Fruit fly (Drosophila melanogaster) whole organism, embryonic: ENCODE results near the gene Mocs1.

Experiments
- Atf3 ChIP-seq: fragments of 200-800 bp; sonication (Bioruptor generic); optimal IDR thresholded peaks from 3 replicates; lab custom pipeline; 2016; ENCODE audit warnings: missing biosample characterization, missing genetic modification characterization
- BEAF-32 ChIP-seq: fragments of 200-800 bp; sonication (Bioruptor generic); optimal IDR thresholded peaks from 3 replicates; lab custom pipeline; 2017; ENCODE audit warnings: missing biosample characterization, missing genetic modification characterization, mild to moderate bottlenecking, moderate library complexity, missing genetic modification reagents
- CG10209 ChIP-seq: fragments of 200-800 bp; sonication (Bioruptor generic); optimal IDR thresholded peaks from 3 replicates; lab custom pipeline; 2017; ENCODE audit warnings: missing biosample characterization, mild to moderate bottlenecking, missing genetic modification characterization, missing genetic modification reagents
- CG11696 ChIP-seq: fragments of 200-800 bp; sonication (Bioruptor generic); IDR thresholded peaks from 2 replicates; pipeline ENCODE4 v1.3.6; 2022; ENCODE audit warnings: missing biosample characterization, missing genetic modification characterization
- CG12155 ChIP-seq: fragments of 200-800 bp; sonication (Bioruptor generic); optimal IDR thresholded peaks from 3 replicates; lab custom pipeline; 2016; ENCODE audit warnings: missing biosample characterization, missing genetic modification characterization
- CG1233 ChIP-seq: fragments of 200-800 bp; sonication (Bioruptor generic); optimal IDR thresholded peaks from 4 replicates; lab custom pipeline; 2018; ENCODE audit warnings: missing biosample characterization, mild to moderate bottlenecking, missing genetic modification characterization
- CG12659 ChIP-seq: fragments of 200-800 bp; sonication (Bioruptor generic); optimal IDR thresholded peaks from 3 replicates; lab custom pipeline; 2017; ENCODE audit warnings: mild to moderate bottlenecking, missing biosample characterization, missing genetic modification reagents, missing genetic modification characterization
- CG13123 ChIP-seq: fragments of 200-800 bp; sonication (Bioruptor generic); optimal IDR thresholded peaks from 2 replicates; lab custom pipeline; 2016; ENCODE audit warnings: missing biosample characterization, missing genetic modification characterization
- CG17829 ChIP-seq: fragments of 200-800 bp; optimal IDR thresholded peaks from 2 replicates; lab custom pipeline; 2019; ENCODE audit warnings: missing biosample characterization, mild to moderate bottlenecking, missing genetic modification characterization, moderate library complexity
- CG1792 ChIP-seq: fragments of 200-800 bp; sonication (Bioruptor generic); optimal IDR thresholded peaks from 2 replicates; lab custom pipeline; 2016; ENCODE audit warnings: missing biosample characterization, missing genetic modification characterization
- CG1832 ChIP-seq: fragments of 200-800 bp; sonication (Bioruptor generic); optimal IDR thresholded peaks from 2 replicates; lab custom pipeline; 2017; ENCODE audit warnings: missing biosample characterization, mild to moderate bottlenecking, missing genetic modification characterization, inconsistent platforms
- CG3281 ChIP-seq: fragments of 200-800 bp; sonication (Bioruptor generic); optimal IDR thresholded peaks from 3 replicates; lab custom pipeline; 2017; ENCODE audit warnings: missing biosample characterization, mild to moderate bottlenecking, missing genetic modification characterization
- CG42726 ChIP-seq: fragments of 200-800 bp; sonication (Bioruptor generic); IDR thresholded peaks from 2 replicates; pipeline ENCODE4 v1.3.6; 2022; ENCODE audit warnings: missing biosample characterization, missing genetic modification characterization; ENCODE audit not compliant: partially characterized antibody
- CG5245 ChIP-seq: fragments of 200-800 bp; sonication (Bioruptor generic); optimal IDR thresholded peaks from 3 replicates; lab custom pipeline; 2016; ENCODE audit warnings: missing biosample characterization, missing genetic modification characterization
- CG6813 ChIP-seq: fragments of 200-800 bp; sonication (Bioruptor generic); optimal IDR thresholded peaks from 2 replicates; lab custom pipeline; 2017; ENCODE audit warnings: missing biosample characterization, missing genetic modification characterization, mild to moderate bottlenecking, moderate library complexity, missing genetic modification reagents
- CG7963 ChIP-seq: fragments of 200-800 bp; sonication (Bioruptor generic); IDR thresholded peaks from 3 replicates; pipeline ENCODE4 v1.3.6; 2022; ENCODE audit warnings: missing biosample characterization, missing genetic modification characterization; ENCODE audit not compliant: partially characterized antibody
- CG7987 ChIP-seq: fragments of 200-800 bp; sonication (Bioruptor generic); optimal IDR thresholded peaks from 2 replicates; lab custom pipeline; 2018; ENCODE audit warnings: missing biosample characterization, mild to moderate bottlenecking, missing genetic modification characterization, moderate library complexity
- CG8290 ChIP-seq, 3 experiments: fragments of 200-800 bp; sonication (Bioruptor generic); optimal IDR thresholded peaks; 2 replicates each; lab custom pipeline; 2016 to 2019; ENCODE audit warnings: missing biosample characterization in 3 of 3, missing genetic modification characterization in 3 of 3, mild to moderate bottlenecking in 2 of 3, moderate library complexity in 1 of 3
- CG9876 ChIP-seq: fragments of 200-800 bp; sonication (Bioruptor generic); optimal IDR thresholded peaks from 2 replicates; lab custom pipeline; 2016; ENCODE audit warnings: missing biosample characterization, missing genetic modification characterization
- CG9932 ChIP-seq: fragments of 200-800 bp; sonication (Bioruptor generic); IDR thresholded peaks from 2 replicates; pipeline ENCODE4 v1.3.6; 2022; ENCODE audit warnings: missing biosample characterization, missing genetic modification characterization
- Elba2 ChIP-seq: fragments of 200-800 bp; sonication (Bioruptor generic); optimal IDR thresholded peaks from 3 replicates; lab custom pipeline; 2016; ENCODE audit warnings: missing biosample characterization, missing genetic modification characterization
- Fer3 ChIP-seq: fragments of 200-800 bp; sonication (Bioruptor generic); optimal IDR thresholded peaks from 2 replicates; lab custom pipeline; 2018; ENCODE audit warnings: missing biosample characterization, mild to moderate bottlenecking, missing genetic modification characterization, moderate library complexity
- HHEX ChIP-seq: fragments of 200-800 bp; sonication (Bioruptor generic); optimal IDR thresholded peaks from 3 replicates; lab custom pipeline; 2017; ENCODE audit warnings: missing biosample characterization, mild to moderate bottlenecking, missing genetic modification characterization, missing genetic modification reagents
- HLH54F ChIP-seq: fragments of 200-800 bp; sonication (Bioruptor generic); optimal IDR thresholded peaks from 3 replicates; lab custom pipeline; 2016; ENCODE audit warnings: missing biosample characterization, missing genetic modification characterization
- Hey ChIP-seq: fragments of 200-800 bp; sonication (Bioruptor generic); optimal IDR thresholded peaks from 3 replicates; lab custom pipeline; 2018; ENCODE audit warnings: missing biosample characterization, mild to moderate bottlenecking, missing genetic modification characterization
- HmgZ ChIP-seq: fragments of 200-800 bp; sonication (Bioruptor generic); optimal IDR thresholded peaks from 2 replicates; lab custom pipeline; 2018; ENCODE audit warnings: missing biosample characterization, mild to moderate bottlenecking, missing genetic modification characterization
- Hmr ChIP-seq: fragments of 200-800 bp; sonication (Bioruptor generic); optimal IDR thresholded peaks from 3 replicates; lab custom pipeline; 2017; ENCODE audit warnings: mild to moderate bottlenecking, missing biosample characterization, missing genetic modification reagents, missing genetic modification characterization
- Hsf ChIP-seq: fragments of 200-800 bp; sonication (Bioruptor generic); optimal IDR thresholded peaks from 3 replicates; lab custom pipeline; 2016; ENCODE audit warnings: missing biosample characterization, missing genetic modification characterization
- Pdp1 ChIP-seq, 2 experiments: fragments of 200-800 bp; sonication (Bioruptor generic); optimal IDR thresholded peaks; 3 replicates each; lab custom pipeline; 2016; ENCODE audit warnings: missing biosample characterization in 2 of 2, missing genetic modification characterization in 2 of 2, mild to moderate bottlenecking in 1 of 2, moderate library complexity in 1 of 2
- Tbp ChIP-seq: fragments of >200 bp; optimal IDR thresholded peaks from 2 replicates; lab custom pipeline; 2018; ENCODE audit warnings: missing biosample characterization, missing genetic modification characterization
- bigmax ChIP-seq: fragments of 200-800 bp; sonication (Bioruptor generic); optimal IDR thresholded peaks from 2 replicates; lab custom pipeline; 2018; ENCODE audit warnings: missing biosample characterization, mild to moderate bottlenecking, missing genetic modification characterization
- cato ChIP-seq: fragments of 200-800 bp; sonication (Bioruptor generic); optimal IDR thresholded peaks from 2 replicates; lab custom pipeline; 2016; ENCODE audit warnings: missing biosample characterization, missing genetic modification characterization, borderline replicate concordance
- esg ChIP-seq: fragments of 200-800 bp; sonication (Bioruptor generic); conservative IDR thresholded peaks from 2 replicates; pipeline ENCODE4 v1.3.6; 2022; ENCODE audit warnings: missing biosample characterization, missing genetic modification characterization
- inv ChIP-seq: fragments of 200-800 bp; sonication (Bioruptor generic); IDR thresholded peaks from 2 replicates; pipeline ENCODE4 v1.3.6; 2022; ENCODE audit warnings: missing biosample characterization, missing genetic modification characterization; ENCODE audit not compliant: partially characterized antibody
- jumu ChIP-seq: fragments of 200-800 bp; sonication (Bioruptor generic); optimal IDR thresholded peaks from 3 replicates; lab custom pipeline; 2016; ENCODE audit warnings: missing biosample characterization, missing genetic modification characterization
- knrl ChIP-seq: fragments of 200-800 bp; sonication (Bioruptor generic); IDR thresholded peaks from 3 replicates; pipeline ENCODE4 v1.3.6; 2022; ENCODE audit warnings: missing biosample characterization, missing genetic modification characterization; ENCODE audit not compliant: partially characterized antibody
- maf-S ChIP-seq: fragments of 200-800 bp; sonication (Bioruptor generic); optimal IDR thresholded peaks from 2 replicates; lab custom pipeline; 2016; ENCODE audit warnings: missing biosample characterization, missing genetic modification characterization
- nerfin-1 ChIP-seq: fragments of 200-800 bp; sonication (Bioruptor generic); optimal IDR thresholded peaks from 3 replicates; lab custom pipeline; 2019; ENCODE audit warnings: missing biosample characterization, mild to moderate bottlenecking, missing genetic modification characterization, moderate library complexity
- odd ChIP-seq: fragments of 200-800 bp; sonication (Bioruptor generic); optimal IDR thresholded peaks from 2 replicates; lab custom pipeline; 2017; ENCODE audit warnings: missing biosample characterization, mild to moderate bottlenecking, missing genetic modification characterization
- pan ChIP-seq, 4 experiments: fragments of >200 bp in 3 of 4; fragments of 200-800 bp in 1 of 4; sonication (Bioruptor generic) in 1 of 4; optimal IDR thresholded peaks in 3 of 4; IDR thresholded peaks in 1 of 4; 2 replicates each; pipeline versions ENCODE4 v1.3.6 to Lab custom; 2017 to 2022; ENCODE audit warnings: missing biosample characterization in 2 of 4, missing genetic modification characterization in 2 of 4, mixed read lengths in 1 of 4
- pb ChIP-seq: fragments of 200-800 bp; sonication (Bioruptor generic); optimal IDR thresholded peaks from 3 replicates; lab custom pipeline; 2016; ENCODE audit warnings: missing biosample characterization, missing genetic modification characterization
- pfk ChIP-seq: fragments of 200-800 bp; sonication (Bioruptor generic); optimal IDR thresholded peaks from 2 replicates; lab custom pipeline; 2018; ENCODE audit warnings: missing biosample characterization, mild to moderate bottlenecking, missing genetic modification characterization, moderate library complexity
- scrt ChIP-seq: fragments of 200-800 bp; sonication (Bioruptor generic); optimal IDR thresholded peaks from 2 replicates; lab custom pipeline; 2018; ENCODE audit warnings: missing biosample characterization, mild to moderate bottlenecking, missing genetic modification characterization, moderate library complexity
- sqz ChIP-seq: fragments of 200-800 bp; sonication (Bioruptor generic); optimal IDR thresholded peaks from 3 replicates; lab custom pipeline; 2018; ENCODE audit warnings: missing biosample characterization, mild to moderate bottlenecking, missing genetic modification characterization
- ssp ChIP-seq: fragments of 200-800 bp; sonication (Bioruptor generic); IDR thresholded peaks from 2 replicates; pipeline ENCODE4 v1.3.6; 2022; ENCODE audit warnings: missing biosample characterization, missing genetic modification characterization
- tgo ChIP-seq: fragments of 200-800 bp; sonication (Bioruptor generic); IDR thresholded peaks from 3 replicates; pipeline ENCODE4 v1.3.6; 2022; ENCODE audit warnings: missing biosample characterization, missing genetic modification characterization
- tx ChIP-seq: fragments of 200-800 bp; sonication (Bioruptor generic); optimal IDR thresholded peaks from 2 replicates; lab custom pipeline; 2016; ENCODE audit warnings: missing biosample characterization, missing genetic modification characterization
- zf30C ChIP-seq: fragments of 200-800 bp; sonication (Bioruptor generic); optimal IDR thresholded peaks from 3 replicates; lab custom pipeline; 2018; ENCODE audit warnings: missing biosample characterization, mild to moderate bottlenecking, missing genetic modification characterization

The Mocs1 gene

dm6 chr3L:11119901-11120418 is 49.6 kb downstream of the Mocs1 start (continued):
- TF ChIP-seq bigmax (GFP tag; lab: Kevin White, UChicago) (no peak), knrl (GFP tag; lab: Robert Waterston, UW) (no peak), Atf3 (GFP tag; lab: Kevin White, UChicago) (no peak), odd (peak; percentile 47), Hsf (no peak), CG8290 (GFP tag; optimal IDR thresholded peaks at IDR 0.05; lab: Kevin White, UChicago) (no peak), CG8290 (tag; optimal IDR thresholded peaks at IDR 0.05; lab: Kevin White, UChicago) (peak in 1 of 2 experiments; percentile 78), CG5245 (no peak), Hey (tag; lab: Kevin White, UChicago) (peak; percentile 63), sqz (GFP tag; lab: Kevin White, UChicago) (no peak), CG17829 (tag; lab: Kevin White, UChicago) (no peak), CG9876 (GFP tag; lab: Kevin White, UChicago) (no peak), HHEX (peak; percentile 39), CG11696 (GFP tag; lab: Robert Waterston, UW) (no peak), maf-S (GFP tag; lab: Kevin White, UChicago) (no peak), CG6813 (peak; percentile 71), pfk (peak; percentile 55), CG7987 (GFP tag; lab: Kevin White, UChicago) (peak; percentile 22), CG42726 (GFP tag; lab: Robert Waterston, UW) (no peak), Hmr (GFP tag; lab: Kevin White, UChicago) (peak; percentile 74), CG1792 (no peak), CG12155 (peak; percentile 46), HmgZ (peak; percentile 48), tgo (GFP tag; lab: Robert Waterston, UW) (no peak), CG12659 (GFP tag; lab: Kevin White, UChicago) (no peak), Elba2 (GFP tag; lab: Kevin White, UChicago) (peak; percentile 51), Pdp1 (GFP tag; optimal IDR thresholded peaks at IDR 0.05; lab: Kevin White, UChicago) (peak in 1 of 2 experiments; percentile 100), ssp (no peak), CG7963 (GFP tag; lab: Robert Waterston, UW) (no peak), tx (GFP tag; lab: Kevin White, UChicago) (no peak), BEAF-32 (no peak), cato (GFP tag; lab: Kevin White, UChicago) (no peak), Tbp (GFP tag; lab: Kevin White, UChicago) (no peak), CG1832 (GFP tag; lab: Kevin White, UChicago) (no peak), CG13123 (no peak), CG1233 (GFP tag; lab: Kevin White, UChicago) (peak; percentile 57), Fer3 (tag; lab: Kevin White, UChicago) (no peak), scrt (GFP tag; lab: Kevin White, UChicago) (peak; percentile 41), CG10209 (peak; percentile 30), HLH54F (no peak), CG9932 (GFP tag; lab: Robert Waterston, UW) (0 out of 2 replicates have a peak, but pooled peaks have one; percentile 6), pan (optimal IDR thresholded peaks at IDR 0.05; lab: Kevin White, UChicago) (no peak), pan (GFP tag; optimal IDR thresholded peaks at IDR 0.05 in 1 of 2, IDR thresholded peaks at IDR 0.05 in 1 of 2) (no peak), esg (GFP tag; lab: Robert Waterston, UW) (no peak), CG3281 (GFP tag; lab: Kevin White, UChicago) (peak; percentile 20), zf30C (GFP tag; lab: Kevin White, UChicago) (no peak), pb (GFP tag; lab: Kevin White, UChicago) (no peak), jumu (GFP tag; lab: Kevin White, UChicago) (peak; percentile 14), inv (GFP tag; lab: Robert Waterston, UW) (no peak), nerfin-1 (tag; lab: Kevin White, UChicago) (peak; percentile 83)
